Worm (Caenorhabditis elegans): Measurements from ENCODE around the gene bath-37.

DNA sequence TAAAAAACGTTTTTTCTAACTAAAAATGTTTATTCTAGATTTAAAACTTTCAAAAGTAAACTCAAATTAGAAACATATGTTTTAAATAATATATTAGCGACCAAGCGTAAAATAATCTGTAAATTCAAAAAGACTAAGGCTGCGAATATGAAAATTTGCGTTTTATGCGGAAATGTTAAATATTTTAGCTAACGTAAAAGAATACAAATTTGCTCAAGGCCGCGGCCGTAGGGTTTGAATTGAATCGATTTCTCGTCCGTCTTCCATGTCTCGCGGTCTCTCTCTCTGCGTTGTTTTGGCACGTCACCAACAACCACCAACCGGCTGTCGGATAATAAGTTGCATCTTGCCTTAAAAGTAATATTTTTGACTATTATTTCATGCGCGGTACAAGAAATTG is 25.1 kb downstream of the bath-37 start, which contains the start of gene F11A10.5:
- TF ChIP-seq odd-2 (tag; optimal IDR thresholded peaks at IDR 0.05) (no peak), zip-5 (tag; optimal IDR thresholded peaks at IDR 0.05) (peak; percentile 16), pha-4 (tag; optimal IDR thresholded peaks at IDR 0.05) (no peak), nhr-11 (tag; optimal IDR thresholded peaks at IDR 0.05) (no peak), K02D7.2 (tag; optimal IDR thresholded peaks at IDR 0.05) (no peak), eyg-1 (tag; optimal IDR thresholded peaks at IDR 0.05) (no peak), dmd-4 (tag; optimal IDR thresholded peaks at IDR 0.05; ENCODE audit: borderline replicate concordance) (no peak), nfya-1 (tag; optimal IDR thresholded peaks at IDR 0.05) (no peak), tbx-2 (tag; optimal IDR thresholded peaks at IDR 0.05) (no peak)
